Fruit fly (Drosophila melanogaster) whole organism, embryonic: ENCODE measurements around the gene Ilp7.
A peak's percentile ranks its signal among the peaks of the same experiment; 100 is the strongest.

Experiments
- Bgb ChIP-seq: fragments of 200-800 bp; sonication (Bioruptor generic); IDR thresholded peaks from 2 replicates; pipeline ENCODE4 v1.3.6; 2022; ENCODE audit warnings: missing biosample characterization, missing genetic modification characterization; ENCODE audit not compliant: partially characterized antibody
- CG10654 ChIP-seq: fragments of 200-800 bp; sonication (Bioruptor generic); optimal IDR thresholded peaks from 2 replicates; lab custom pipeline; 2016; ENCODE audit warnings: missing biosample characterization, missing genetic modification characterization
- CG11093 ChIP-seq: fragments of 200-800 bp; sonication (Bioruptor generic); IDR thresholded peaks from 3 replicates; pipeline ENCODE4 v1.3.6; 2022; ENCODE audit warnings: missing biosample characterization, missing genetic modification characterization
- CG1233 ChIP-seq: fragments of 200-800 bp; sonication (Bioruptor generic); optimal IDR thresholded peaks from 4 replicates; lab custom pipeline; 2018; ENCODE audit warnings: missing biosample characterization, mild to moderate bottlenecking, missing genetic modification characterization
- CG15696 ChIP-seq: fragments of 200-800 bp; sonication (Bioruptor generic); optimal IDR thresholded peaks from 2 replicates; lab custom pipeline; 2019; ENCODE audit warnings: missing biosample characterization, mild to moderate bottlenecking, missing genetic modification characterization, moderate library complexity
- CG16863 ChIP-seq: fragments of 200-800 bp; sonication (Bioruptor generic); optimal IDR thresholded peaks from 3 replicates; lab custom pipeline; 2016; ENCODE audit warnings: missing biosample characterization, missing genetic modification characterization
- CG17361 ChIP-seq: fragments of 200-800 bp; sonication (Bioruptor generic); IDR thresholded peaks from 3 replicates; pipeline ENCODE4 v1.3.6; 2022; ENCODE audit warnings: missing biosample characterization, missing genetic modification characterization
- CG17802 ChIP-seq: fragments of 200-800 bp; sonication (Bioruptor generic); optimal IDR thresholded peaks from 2 replicates; lab custom pipeline; 2018; ENCODE audit warnings: missing biosample characterization, mild to moderate bottlenecking, missing genetic modification characterization, moderate library complexity
- CG18262 ChIP-seq: fragments of 200-800 bp; optimal IDR thresholded peaks from 3 replicates; lab custom pipeline; 2019; ENCODE audit warnings: missing biosample characterization, mild to moderate bottlenecking, missing genetic modification characterization, moderate library complexity
- CG2116 ChIP-seq: fragments of 200-800 bp; sonication (Bioruptor generic); optimal IDR thresholded peaks from 3 replicates; lab custom pipeline; 2018; ENCODE audit warnings: missing biosample characterization, mild to moderate bottlenecking, missing genetic modification characterization
- CG2120 ChIP-seq: fragments of 200-800 bp; sonication (Bioruptor generic); optimal IDR thresholded peaks from 3 replicates; lab custom pipeline; 2016; ENCODE audit warnings: missing biosample characterization, missing genetic modification characterization
- CG30403 ChIP-seq: fragments of 200-800 bp; sonication (Bioruptor generic); optimal IDR thresholded peaks from 3 replicates; lab custom pipeline; 2016; ENCODE audit warnings: missing biosample characterization, missing genetic modification characterization
- CG3065 ChIP-seq: fragments of 200-800 bp; sonication (Bioruptor generic); optimal IDR thresholded peaks from 2 replicates; lab custom pipeline; 2016; ENCODE audit warnings: missing biosample characterization, missing genetic modification characterization
- CG32767 ChIP-seq: fragments of 200-800 bp; sonication (Bioruptor generic); IDR thresholded peaks from 2 replicates; pipeline ENCODE4 v1.3.6; 2022; ENCODE audit warnings: missing biosample characterization, missing genetic modification characterization
- CG4360 ChIP-seq: fragments of 200-800 bp; sonication (Bioruptor generic); IDR thresholded peaks from 2 replicates; pipeline ENCODE4 v1.3.6; 2022; ENCODE audit warnings: missing biosample characterization, missing genetic modification characterization
- CG5245 ChIP-seq: fragments of 200-800 bp; sonication (Bioruptor generic); optimal IDR thresholded peaks from 3 replicates; lab custom pipeline; 2016; ENCODE audit warnings: missing biosample characterization, missing genetic modification characterization
- CG6683 ChIP-seq: fragments of 200-800 bp; sonication (Bioruptor generic); optimal IDR thresholded peaks from 2 replicates; lab custom pipeline; 2017; ENCODE audit warnings: missing biosample characterization, mild to moderate bottlenecking, missing genetic modification characterization, missing genetic modification reagents
- CG8290 ChIP-seq, 3 experiments: fragments of 200-800 bp; sonication (Bioruptor generic); optimal IDR thresholded peaks; 2 replicates each; lab custom pipeline; 2016 to 2019; ENCODE audit warnings: missing biosample characterization in 3 of 3, missing genetic modification characterization in 3 of 3, mild to moderate bottlenecking in 2 of 3, moderate library complexity in 1 of 3
- CrebB ChIP-seq: fragments of 200-800 bp; sonication (Bioruptor generic); optimal IDR thresholded peaks from 3 replicates; lab custom pipeline; 2018; ENCODE audit warnings: missing biosample characterization, mild to moderate bottlenecking, missing genetic modification characterization
- Doc2 ChIP-seq: fragments of 200-800 bp; sonication (Bioruptor generic); IDR thresholded peaks from 2 replicates; pipeline ENCODE4 v1.3.6; 2022; ENCODE audit warnings: missing biosample characterization, missing genetic modification characterization
- E2f1 ChIP-seq: fragments of 200-800 bp; sonication (Bioruptor generic); IDR thresholded peaks from 2 replicates; pipeline ENCODE4 v1.3.6; 2022; ENCODE audit warnings: missing biosample characterization, missing genetic modification characterization
- Ets97D ChIP-seq: fragments of 200-800 bp; sonication (Bioruptor generic); optimal IDR thresholded peaks from 3 replicates; lab custom pipeline; 2016; ENCODE audit warnings: missing biosample characterization, missing genetic modification characterization
- Fer3 ChIP-seq: fragments of 200-800 bp; sonication (Bioruptor generic); optimal IDR thresholded peaks from 2 replicates; lab custom pipeline; 2018; ENCODE audit warnings: missing biosample characterization, mild to moderate bottlenecking, missing genetic modification characterization, moderate library complexity
- GATAe ChIP-seq: fragments of 200-800 bp; sonication (Bioruptor generic); conservative IDR thresholded peaks from 2 replicates; pipeline ENCODE4 v1.3.6; 2022; ENCODE audit warnings: missing biosample characterization, missing genetic modification characterization
- Hmr ChIP-seq: fragments of 200-800 bp; sonication (Bioruptor generic); optimal IDR thresholded peaks from 3 replicates; lab custom pipeline; 2017; ENCODE audit warnings: mild to moderate bottlenecking, missing biosample characterization, missing genetic modification reagents, missing genetic modification characterization
- Max ChIP-seq: fragments of 200-800 bp; sonication (Bioruptor generic); optimal IDR thresholded peaks from 2 replicates; lab custom pipeline; 2016; ENCODE audit warnings: missing biosample characterization, mild to moderate bottlenecking, missing genetic modification characterization
- Optix ChIP-seq: fragments of 200-800 bp; sonication (Bioruptor generic); IDR thresholded peaks from 3 replicates; pipeline ENCODE4 v1.3.6; 2022; ENCODE audit warnings: missing biosample characterization, missing genetic modification characterization
- Rfx ChIP-seq: fragments of 200-800 bp; sonication (Bioruptor generic); IDR thresholded peaks from 2 replicates; pipeline ENCODE4 v1.3.6; 2022; ENCODE audit warnings: missing biosample characterization, missing genetic modification characterization
- Six4 ChIP-seq: fragments of 200-800 bp; sonication (Bioruptor generic); optimal IDR thresholded peaks from 2 replicates; lab custom pipeline; 2016; ENCODE audit warnings: missing biosample characterization, missing genetic modification characterization
- Sry-δ ChIP-seq: fragments of 200-800 bp; sonication (Bioruptor generic); optimal IDR thresholded peaks from 2 replicates; lab custom pipeline; 2016; ENCODE audit warnings: missing biosample characterization, missing genetic modification characterization
- YL-1 ChIP-seq: fragments of 200-800 bp; sonication (Bioruptor generic); optimal IDR thresholded peaks from 3 replicates; lab custom pipeline; 2017; ENCODE audit warnings: missing biosample characterization, mild to moderate bottlenecking, missing genetic modification characterization
- ab ChIP-seq: fragments of 200-800 bp; sonication (Bioruptor generic); optimal IDR thresholded peaks from 2 replicates; lab custom pipeline; 2016; ENCODE audit warnings: missing biosample characterization, missing genetic modification characterization
- crp ChIP-seq, 2 experiments: fragments of 200-800 bp; sonication (Bioruptor generic); optimal IDR thresholded peaks; 2 replicates in 1 of 2; 3 replicates in 1 of 2; lab custom pipeline; 2017; ENCODE audit warnings: missing biosample characterization in 2 of 2, missing genetic modification characterization in 2 of 2, mild to moderate bottlenecking in 1 of 2, moderate library complexity in 1 of 2
- dpn ChIP-seq, 2 experiments: fragments of 200-800 bp; sonication (Bioruptor generic); optimal IDR thresholded peaks; 3 replicates each; lab custom pipeline; 2016; ENCODE audit warnings: missing biosample characterization in 2 of 2, missing genetic modification characterization in 2 of 2
- ems ChIP-seq: fragments of 200-800 bp; sonication (Bioruptor generic); optimal IDR thresholded peaks from 3 replicates; lab custom pipeline; 2016; ENCODE audit warnings: missing biosample characterization, missing genetic modification characterization
- fd3F ChIP-seq: fragments of 200-800 bp; sonication (Bioruptor generic); optimal IDR thresholded peaks from 2 replicates; lab custom pipeline; 2018; ENCODE audit warnings: missing biosample characterization, mild to moderate bottlenecking, missing genetic modification characterization, moderate library complexity
- fu2 ChIP-seq: fragments of 200-800 bp; sonication (Bioruptor generic); optimal IDR thresholded peaks from 2 replicates; lab custom pipeline; 2016; ENCODE audit warnings: missing biosample characterization, missing genetic modification characterization
- grau ChIP-seq: fragments of 200-800 bp; optimal IDR thresholded peaks from 3 replicates; lab custom pipeline; 2019; ENCODE audit warnings: missing biosample characterization, mild to moderate bottlenecking, missing genetic modification characterization, moderate library complexity
- psq ChIP-seq: fragments of 200-800 bp; sonication (Bioruptor generic); optimal IDR thresholded peaks from 2 replicates; lab custom pipeline; 2017; ENCODE audit warnings: missing biosample characterization, missing genetic modification characterization
- repo ChIP-seq: fragments of 200-800 bp; sonication (Bioruptor generic); optimal IDR thresholded peaks from 2 replicates; lab custom pipeline; 2016; ENCODE audit warnings: missing biosample characterization, missing genetic modification characterization
- ro ChIP-seq: fragments of 200-800 bp; sonication (Bioruptor generic); IDR thresholded peaks from 2 replicates; pipeline ENCODE4 v1.3.6; 2022; ENCODE audit warnings: missing biosample characterization, missing genetic modification characterization
- sd ChIP-seq: fragments of 200-800 bp; sonication (Bioruptor generic); optimal IDR thresholded peaks from 3 replicates; lab custom pipeline; 2018; ENCODE audit warnings: missing biosample characterization, mild to moderate bottlenecking, missing genetic modification characterization, moderate library complexity
- ssp ChIP-seq: fragments of 200-800 bp; sonication (Bioruptor generic); IDR thresholded peaks from 2 replicates; pipeline ENCODE4 v1.3.6; 2022; ENCODE audit warnings: missing biosample characterization, missing genetic modification characterization
- sug ChIP-seq: fragments of 200-800 bp; optimal IDR thresholded peaks from 2 replicates; lab custom pipeline; 2019; ENCODE audit warnings: missing biosample characterization, mild to moderate bottlenecking, missing genetic modification characterization, moderate library complexity
- tgo ChIP-seq: fragments of 200-800 bp; sonication (Bioruptor generic); IDR thresholded peaks from 3 replicates; pipeline ENCODE4 v1.3.6; 2022; ENCODE audit warnings: missing biosample characterization, missing genetic modification characterization
- toy ChIP-seq: fragments of 200-800 bp; sonication (Bioruptor generic); IDR thresholded peaks from 2 replicates; pipeline ENCODE4 v1.3.6; 2022; ENCODE audit warnings: missing biosample characterization, missing genetic modification characterization
- trem ChIP-seq: fragments of 200-800 bp; optimal IDR thresholded peaks from 3 replicates; lab custom pipeline; 2019; ENCODE audit warnings: missing biosample characterization, mild to moderate bottlenecking, missing genetic modification characterization, moderate library complexity
- usp ChIP-seq: fragments of >200 bp; optimal IDR thresholded peaks from 2 replicates; lab custom pipeline; 2017; ENCODE audit warnings: missing biosample characterization, missing genetic modification characterization
- zen ChIP-seq: fragments of 200-800 bp; sonication (Bioruptor generic); optimal IDR thresholded peaks from 3 replicates; lab custom pipeline; 2018; ENCODE audit warnings: missing biosample characterization, mild to moderate bottlenecking, missing genetic modification characterization, moderate library complexity
- zfh1 ChIP-seq: fragments of 200-800 bp; sonication (Bioruptor generic); IDR thresholded peaks from 3 replicates; pipeline ENCODE4 v1.3.6; 2022; ENCODE audit warnings: missing biosample characterization, missing genetic modification characterization

The Ilp7 gene

DNA sequence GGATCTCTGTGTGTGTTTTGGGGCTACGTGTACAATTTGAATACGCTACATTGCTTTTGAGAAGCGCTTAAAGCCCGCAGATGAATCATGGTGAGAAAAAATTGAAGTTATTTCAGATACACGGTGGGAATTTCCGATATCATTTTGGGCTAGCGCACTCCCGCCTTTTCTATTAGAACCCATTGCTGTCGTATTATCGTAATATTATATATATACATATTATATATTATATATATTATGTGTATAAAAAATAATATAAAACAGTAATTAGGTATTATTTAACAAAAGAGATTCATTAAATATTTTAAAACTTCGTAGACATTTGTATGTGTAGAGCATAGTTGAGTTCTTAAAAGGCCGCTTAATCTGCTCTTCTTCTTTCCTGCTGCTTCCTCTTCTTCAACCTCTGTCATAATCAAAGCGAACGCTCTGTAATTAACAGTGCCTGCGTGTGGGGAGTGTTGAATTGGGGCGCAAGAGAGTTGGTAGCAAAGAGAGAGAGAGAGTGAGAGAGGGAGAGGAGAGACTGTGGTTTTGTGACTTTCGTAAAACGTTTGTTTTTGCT, 10.5 kb downstream of the Ilp7 start (continued):
- TF ChIP-seq CG30403 (GFP tag; lab: Kevin White, UChicago) (peak; percentile 71), CG3065 (no peak), CG17802 (tag; lab: Kevin White, UChicago) (peak; percentile 52), CrebB (peak; percentile 13), zfh1 (peak; percentile 63; the same call in 2 of the 3 replicates), Max (peak; percentile 18), usp (no peak), CG2120 (GFP tag; lab: Kevin White, UChicago) (peak; percentile 49), CG16863 (GFP tag; lab: Kevin White, UChicago) (peak; percentile 16), Sry-δ (GFP tag; lab: Kevin White, UChicago) (no peak), E2f1 (GFP tag; lab: Robert Waterston, UW) (peak; percentile 55; the same call in 1 of the 2 replicates), zen (tag; lab: Kevin White, UChicago) (peak; percentile 64), CG15696 (tag; lab: Kevin White, UChicago) (peak; percentile 49), ab (GFP tag; lab: Kevin White, UChicago) (no peak), CG6683 (GFP tag; lab: Kevin White, UChicago) (peak; percentile 69), Bgb (GFP tag; lab: Robert Waterston, UW) (no peak), ro (no peak), Ets97D (GFP tag; lab: Kevin White, UChicago) (no peak), psq (peak; percentile 51), CG10654 (GFP tag; lab: Kevin White, UChicago) (peak; percentile 47), GATAe (no peak), Rfx (GFP tag; lab: Robert Waterston, UW) (peak; percentile 57; the same call in 1 of the 2 replicates), fd3F (GFP tag; lab: Kevin White, UChicago) (peak; percentile 67), Doc2 (GFP tag; lab: Robert Waterston, UW) (no peak), CG8290 (GFP tag; optimal IDR thresholded peaks at IDR 0.05; lab: Kevin White, UChicago) (peak; percentile 27), CG8290 (tag; optimal IDR thresholded peaks at IDR 0.05; lab: Kevin White, UChicago) (peak in 1 of 2 experiments; percentile 27), Optix (GFP tag; lab: Robert Waterston, UW) (peak; percentile 67; the same call in 1 of the 3 replicates), toy (GFP tag; lab: Robert Waterston, UW) (no peak), Six4 (GFP tag; lab: Kevin White, UChicago) (peak; percentile 68), ems (no peak), fu2 (no peak), crp (GFP tag; optimal IDR thresholded peaks at IDR 0.05; lab: Kevin White, UChicago) (peak in 1 of 2 experiments; percentile 31), CG4360 (GFP tag; lab: Robert Waterston, UW) (no peak), CG17361 (GFP tag; lab: Robert Waterston, UW) (peak; percentile 97), grau (tag; lab: Kevin White, UChicago) (peak; percentile 89), CG18262 (peak; percentile 96), ssp (GFP tag; lab: Robert Waterston, UW) (peak; percentile 64), CG32767 (GFP tag; lab: Robert Waterston, UW) (peak; percentile 53; the same call in 1 of the 2 replicates), CG1233 (GFP tag; lab: Kevin White, UChicago) (peak; percentile 82), CG2116 (GFP tag; lab: Kevin White, UChicago) (peak; percentile 7), YL-1 (peak; percentile 57), CG5245 (GFP tag; lab: Kevin White, UChicago) (peak; percentile 49), dpn (GFP tag; optimal IDR thresholded peaks at IDR 0.05; lab: Kevin White, UChicago) (peak; percentile 5 to 69), trem (tag; lab: Kevin White, UChicago) (peak; percentile 69), sd (tag; lab: Kevin White, UChicago) (peak; percentile 58), sug (tag; lab: Kevin White, UChicago) (peak; percentile 59), repo (GFP tag; lab: Kevin White, UChicago) (no peak), CG11093 (peak; percentile 67; the same call in 2 of the 3 replicates), tgo (GFP tag; lab: Robert Waterston, UW) (peak; percentile 79), Hmr (peak; percentile 83), Fer3 (tag; lab: Kevin White, UChicago) (peak; percentile 60)
